Worm (Caenorhabditis elegans) whole organism, mixed stage, embryonic: Measurements from ENCODE around the gene frpr-1.
A peak's percentile ranks its signal among the peaks of the same experiment; 100 is the strongest.

Source experiments
- M03D4.4 ChIP-seq: sonication (generic microtip); optimal IDR thresholded peaks from 2 replicates; lab custom pipeline; 2017; ENCODE audit warnings: mild to moderate bottlenecking, missing genetic modification characterization, missing compliant biosample characterization
- bed-3 ChIP-seq: fragments of 200-800 bp; sonication (Bioruptor generic); optimal IDR thresholded peaks from 3 replicates; lab custom pipeline; 2018; ENCODE audit warnings: mild to moderate bottlenecking, missing genetic modification characterization, moderate library complexity, missing compliant biosample characterization
- blmp-1 ChIP-seq: fragments of 150-350 bp; optimal IDR thresholded peaks from 2 replicates; lab custom pipeline; 2014; ENCODE audit warnings: missing biosample characterization, missing genetic modification characterization
- ceh-39 ChIP-seq: fragments of 150-350 bp; optimal IDR thresholded peaks from 2 replicates; lab custom pipeline; 2014; ENCODE audit warnings: missing biosample characterization, missing genetic modification characterization
- ceh-43 ChIP-seq: fragments of 200-800 bp; sonication (Bioruptor generic); optimal IDR thresholded peaks from 2 replicates; lab custom pipeline; 2018; ENCODE audit warnings: mild to moderate bottlenecking, missing genetic modification characterization, moderate library complexity, missing compliant biosample characterization
- ces-1 ChIP-seq: fragments of 150-350 bp; optimal IDR thresholded peaks from 2 replicates; lab custom pipeline; 2014; ENCODE audit warnings: missing biosample characterization, missing genetic modification reagents, missing genetic modification characterization
- elt-3 ChIP-seq: fragments of 150-350 bp; optimal IDR thresholded peaks from 2 replicates; lab custom pipeline; 2014; ENCODE audit warnings: missing biosample characterization, missing genetic modification characterization
- flh-1 ChIP-seq: fragments of 200-800 bp; sonication (Bioruptor generic); optimal IDR thresholded peaks from 2 replicates; lab custom pipeline; 2018; ENCODE audit warnings: mild to moderate bottlenecking, missing genetic modification characterization, moderate library complexity, missing compliant biosample characterization
- ham-2 ChIP-seq: fragments of 200-800 bp; sonication (Bioruptor generic); optimal IDR thresholded peaks from 2 replicates; lab custom pipeline; 2018; ENCODE audit warnings: mild to moderate bottlenecking, missing genetic modification characterization, missing compliant biosample characterization
- hlh-1 ChIP-seq: fragments of 150-350 bp; optimal IDR thresholded peaks from 2 replicates; lab custom pipeline; 2014; ENCODE audit warnings: missing biosample characterization, missing genetic modification reagents, missing genetic modification characterization
- lin-32 ChIP-seq: fragments of 200-800 bp; sonication (Bioruptor generic); optimal IDR thresholded peaks from 2 replicates; lab custom pipeline; 2018; ENCODE audit warnings: mild to moderate bottlenecking, missing genetic modification characterization, missing compliant biosample characterization
- lsy-2 ChIP-seq: fragments of 150-350 bp; optimal IDR thresholded peaks from 2 replicates; lab custom pipeline; 2014; ENCODE audit warnings: missing biosample characterization, missing genetic modification characterization
- mab-5 ChIP-seq: fragments of 150-350 bp; optimal IDR thresholded peaks from 2 replicates; lab custom pipeline; 2014; ENCODE audit warnings: missing biosample characterization, missing genetic modification characterization
- mep-1 ChIP-seq: fragments of 150-350 bp; optimal IDR thresholded peaks from 2 replicates; lab custom pipeline; 2017; ENCODE audit warnings: missing biosample characterization, missing genetic modification reagents, missing genetic modification characterization, inconsistent platforms
- mls-2 ChIP-seq: sonication (generic microtip); optimal IDR thresholded peaks from 2 replicates; lab custom pipeline; 2016; ENCODE audit warnings: mild to moderate bottlenecking, missing genetic modification characterization, moderate library complexity, missing compliant biosample characterization
- nhr-12 ChIP-seq: fragments of 150-350 bp; optimal IDR thresholded peaks from 2 replicates; lab custom pipeline; 2014; ENCODE audit warnings: missing biosample characterization, missing genetic modification characterization
- nhr-2 ChIP-seq: fragments of 150-350 bp; optimal IDR thresholded peaks from 2 replicates; lab custom pipeline; 2014; ENCODE audit warnings: missing biosample characterization, missing genetic modification characterization
- nhr-237 ChIP-seq: fragments of 150-350 bp; optimal IDR thresholded peaks from 2 replicates; lab custom pipeline; 2014; ENCODE audit warnings: missing biosample characterization, missing genetic modification characterization
- nhr-28 ChIP-seq: fragments of 150-350 bp; optimal IDR thresholded peaks from 2 replicates; lab custom pipeline; 2014; ENCODE audit warnings: missing biosample characterization, missing genetic modification characterization
- nhr-76 ChIP-seq: sonication (generic microtip); optimal IDR thresholded peaks from 2 replicates; lab custom pipeline; 2017; ENCODE audit warnings: missing biosample characterization, missing genetic modification characterization
- pha-4 ChIP-seq: fragments of 150-350 bp; optimal IDR thresholded peaks from 2 replicates; lab custom pipeline; 2018; ENCODE audit warnings: missing biosample characterization, missing genetic modification reagents, missing genetic modification characterization
- sem-2 ChIP-seq: fragments of 200-800 bp; sonication (Bioruptor generic); optimal IDR thresholded peaks from 2 replicates; lab custom pipeline; 2018; ENCODE audit warnings: mild to moderate bottlenecking, missing genetic modification characterization, missing compliant biosample characterization
- snpc-4 ChIP-seq: fragments of 150-350 bp; optimal IDR thresholded peaks from 2 replicates; lab custom pipeline; 2014; ENCODE audit warnings: missing biosample characterization, missing genetic modification characterization
- sptf-1 ChIP-seq: sonication (generic microtip); optimal IDR thresholded peaks from 2 replicates; lab custom pipeline; 2017; ENCODE audit warnings: mild to moderate bottlenecking, missing genetic modification characterization, moderate library complexity, missing compliant biosample characterization
- tbx-8 ChIP-seq: fragments of 200-800 bp; sonication (Bioruptor generic); optimal IDR thresholded peaks from 2 replicates; lab custom pipeline; 2018; ENCODE audit warnings: mild to moderate bottlenecking, missing genetic modification characterization, moderate library complexity, missing compliant biosample characterization
- unc-120 ChIP-seq: sonication (generic microtip); optimal IDR thresholded peaks from 2 replicates; lab custom pipeline; 2017; ENCODE audit warnings: missing genetic modification characterization, missing compliant biosample characterization; ENCODE audit not compliant: poor library complexity, severe bottlenecking
- unc-39 ChIP-seq: fragments of 150-350 bp; optimal IDR thresholded peaks from 2 replicates; lab custom pipeline; 2014; ENCODE audit warnings: missing biosample characterization, missing genetic modification characterization
- unc-62 ChIP-seq: fragments of 150-350 bp; optimal IDR thresholded peaks from 2 replicates; lab custom pipeline; 2014; ENCODE audit warnings: missing biosample characterization, missing genetic modification reagents, missing genetic modification characterization
- zip-8 ChIP-seq: fragments of 150-350 bp; optimal IDR thresholded peaks from 2 replicates; lab custom pipeline; 2014; ENCODE audit warnings: missing biosample characterization, missing genetic modification characterization
- ztf-11 ChIP-seq: fragments of 150-350 bp; optimal IDR thresholded peaks from 2 replicates; lab custom pipeline; 2014; ENCODE audit warnings: missing biosample characterization, missing genetic modification characterization

The frpr-1 gene

ce11 chrX:8136276-8136891 lies 6.9 kb upstream of the frpr-1 start, which contains the start of gene C02B8.6:
TSS of gene C02B8.6 (minus strand) at chrX:8136326.
- TF ChIP-seq pha-4 (tag; lab: Kevin White, UChicago) (peak; percentile 80), mep-1 (tag; lab: Kevin White, UChicago) (peak; percentile 56), nhr-76 (tag; lab: Kevin White, UChicago) (no peak), blmp-1 (tag; lab: Kevin White, UChicago) (no peak), unc-62 (GFP tag; lab: Kevin White, UChicago) (peak; percentile 20), ham-2 (GFP tag; lab: Kevin White, UChicago) (peak; percentile 1), nhr-28 (no peak), ceh-39 (tag; lab: Kevin White, UChicago) (peak; percentile 93), hlh-1 (tag; lab: Kevin White, UChicago) (peak; percentile 64), nhr-237 (tag; lab: Kevin White, UChicago) (peak; percentile 19), unc-120 (tag; lab: Kevin White, UChicago) (peak; percentile 10)

- TF ChIP-seq nhr-76 (tag; lab: Kevin White, UChicago), result no peak
- no peak for TF ChIP-seq unc-39 (tag; lab: Kevin White, UChicago)
- TF ChIP-seq mep-1 (tag; lab: Kevin White, UChicago), result no peak
- TF ChIP-seq unc-62 (GFP tag; lab: Kevin White, UChicago), result no peak
- no peak for TF ChIP-seq ces-1 (GFP tag; lab: Kevin White, UChicago)
- TF ChIP-seq mab-5 (tag; lab: Kevin White, UChicago), result no peak
- no peak for TF ChIP-seq nhr-12
- TF ChIP-seq flh-1 (GFP tag; lab: Kevin White, UChicago), result no peak
- no peak for TF ChIP-seq ham-2 (GFP tag; lab: Kevin White, UChicago)
- TF ChIP-seq mls-2, result no peak
- TF ChIP-seq nhr-237 (tag; lab: Kevin White, UChicago), result no peak
- TF ChIP-seq pha-4 (tag; lab: Kevin White, UChicago), result no peak
- TF ChIP-seq zip-8 (tag; lab: Kevin White, UChicago), result no peak
- no peak for TF ChIP-seq nhr-28
- TF ChIP-seq M03D4.4, result no peak
- TF ChIP-seq lsy-2 (tag; lab: Kevin White, UChicago), result no peak
- no peak for TF ChIP-seq bed-3 (GFP tag; lab: Kevin White, UChicago)
- no peak for TF ChIP-seq nhr-2
- no peak for TF ChIP-seq blmp-1 (tag; lab: Kevin White, UChicago)
- TF ChIP-seq snpc-4 (tag; lab: Kevin White, UChicago), result no peak
These were observed 6.2 kb downstream of the frpr-1 start, which contains the start of gene C02B8.12 for ce11 chrX:8123194-8123593. TSS of gene C02B8.12 (minus strand) at chrX:8123368.

ce11 chrX:8120281-8120680 lies 9.2 kb downstream of the frpr-1 start:
- TF ChIP-seq ceh-43, result no peak
- no peak for TF ChIP-seq snpc-4 (tag; lab: Kevin White, UChicago)
- no peak for TF ChIP-seq mab-5 (tag; lab: Kevin White, UChicago)
- no peak for TF ChIP-seq mep-1 (tag; lab: Kevin White, UChicago)
- no peak for TF ChIP-seq ces-1 (GFP tag; lab: Kevin White, UChicago)
- TF ChIP-seq blmp-1 (tag; lab: Kevin White, UChicago), result no peak
- TF ChIP-seq sptf-1 (tag; lab: Kevin White, UChicago), result no peak
- TF ChIP-seq elt-3, result no peak

- TF ChIP-seq hlh-1 (tag; lab: Kevin White, UChicago), result no peak
These were observed 11.6 kb downstream of the frpr-1 start for ce11 chrX:8117827-8118317.

ce11 chrX:8116157-8116556 lies 13.3 kb downstream of the frpr-1 start, which contains the start of gene hlh-8:
TSS of gene hlh-8 (plus strand) at chrX:8116457.
- TF ChIP-seq hlh-1 (tag; lab: Kevin White, UChicago) (no peak), ces-1 (GFP tag; lab: Kevin White, UChicago) (no peak), nhr-237 (tag; lab: Kevin White, UChicago) (no peak), elt-3 (no peak), ztf-11 (tag; lab: Kevin White, UChicago) (no peak), sem-2 (GFP tag; lab: Kevin White, UChicago) (no peak), snpc-4 (tag; lab: Kevin White, UChicago) (no peak), ham-2 (GFP tag; lab: Kevin White, UChicago) (no peak)
- TF ChIP-seq, all 35 proteins: peak for 0

- TF ChIP-seq tbx-8 (GFP tag; lab: Kevin White, UChicago), result no peak
- TF ChIP-seq lin-32 (GFP tag; lab: Kevin White, UChicago), result no peak
- TF ChIP-seq, all 35 proteins: peak for 0
These were observed 19.2 kb downstream of the frpr-1 start, which contains the start of gene K07E3.1 for ce11 chrX:8110193-8110592. TSS of gene K07E3.1 (plus strand) at chrX:8110439.
